Fruit fly (Drosophila melanogaster) whole organism, embryonic: Measurements from ENCODE around the gene ebd2.

Experiments
- Adf1 ChIP-seq: fragments of 200-800 bp; sonication (Bioruptor generic); IDR thresholded peaks from 2 replicates; pipeline ENCODE4 v1.3.6; 2022; ENCODE audit warnings: missing biosample characterization, missing genetic modification characterization
- B-H2 ChIP-seq: fragments of 200-800 bp; sonication (Bioruptor generic); optimal IDR thresholded peaks from 2 replicates; lab custom pipeline; 2018; ENCODE audit warnings: missing biosample characterization, mild to moderate bottlenecking, missing genetic modification characterization
- Bgb ChIP-seq: fragments of 200-800 bp; sonication (Bioruptor generic); IDR thresholded peaks from 2 replicates; pipeline ENCODE4 v1.3.6; 2022; ENCODE audit warnings: missing biosample characterization, missing genetic modification characterization; ENCODE audit not compliant: partially characterized antibody
- CG12155 ChIP-seq: fragments of 200-800 bp; sonication (Bioruptor generic); optimal IDR thresholded peaks from 3 replicates; lab custom pipeline; 2016; ENCODE audit warnings: missing biosample characterization, missing genetic modification characterization
- CG12299 ChIP-seq: fragments of 200-800 bp; sonication (Bioruptor generic); optimal IDR thresholded peaks from 2 replicates; lab custom pipeline; 2018; ENCODE audit warnings: missing biosample characterization, mild to moderate bottlenecking, missing genetic modification characterization
- CG13424 ChIP-seq: fragments of 200-800 bp; sonication (Bioruptor generic); optimal IDR thresholded peaks from 2 replicates; lab custom pipeline; 2019; ENCODE audit warnings: missing biosample characterization, mild to moderate bottlenecking, missing genetic modification characterization, moderate library complexity
- CG13894 ChIP-seq: fragments of 200-800 bp; sonication (Bioruptor generic); optimal IDR thresholded peaks from 3 replicates; lab custom pipeline; 2018; ENCODE audit warnings: missing biosample characterization, mild to moderate bottlenecking, missing genetic modification characterization, moderate library complexity
- CG17912 ChIP-seq: fragments of 200-800 bp; sonication (Bioruptor generic); optimal IDR thresholded peaks from 2 replicates; lab custom pipeline; 2018; ENCODE audit warnings: missing biosample characterization, mild to moderate bottlenecking, missing genetic modification characterization
- CG4424 ChIP-seq: fragments of 200-800 bp; sonication (Bioruptor generic); optimal IDR thresholded peaks from 3 replicates; lab custom pipeline; 2016; ENCODE audit warnings: missing biosample characterization, missing genetic modification characterization
- CG7987 ChIP-seq: fragments of 200-800 bp; sonication (Bioruptor generic); optimal IDR thresholded peaks from 2 replicates; lab custom pipeline; 2018; ENCODE audit warnings: missing biosample characterization, mild to moderate bottlenecking, missing genetic modification characterization, moderate library complexity
- CG9817 ChIP-seq: fragments of 200-800 bp; sonication (Bioruptor generic); optimal IDR thresholded peaks from 2 replicates; lab custom pipeline; 2018; ENCODE audit warnings: missing biosample characterization, mild to moderate bottlenecking, missing genetic modification characterization, moderate library complexity
- Chrac-16 ChIP-seq: fragments of 200-800 bp; sonication (Bioruptor generic); optimal IDR thresholded peaks from 3 replicates; lab custom pipeline; 2016; ENCODE audit warnings: missing biosample characterization, missing genetic modification characterization
- Dip3 ChIP-seq: fragments of 200-800 bp; sonication (Bioruptor generic); optimal IDR thresholded peaks from 3 replicates; lab custom pipeline; 2016; ENCODE audit warnings: missing biosample characterization, missing genetic modification characterization
- HLH4C ChIP-seq: fragments of 200-800 bp; sonication (Bioruptor generic); IDR thresholded peaks from 3 replicates; pipeline ENCODE4 v1.3.6; 2022; ENCODE audit warnings: missing biosample characterization, missing genetic modification characterization; ENCODE audit not compliant: partially characterized antibody
- Mes4 ChIP-seq: fragments of 200-800 bp; sonication (Bioruptor generic); optimal IDR thresholded peaks from 2 replicates; lab custom pipeline; 2016; ENCODE audit warnings: missing biosample characterization, missing genetic modification characterization
- Rfx ChIP-seq: fragments of 200-800 bp; sonication (Bioruptor generic); IDR thresholded peaks from 2 replicates; pipeline ENCODE4 v1.3.6; 2022; ENCODE audit warnings: missing biosample characterization, missing genetic modification characterization
- TFAM ChIP-seq: fragments of 200-800 bp; sonication (Bioruptor generic); optimal IDR thresholded peaks from 2 replicates; lab custom pipeline; 2017; ENCODE audit warnings: missing biosample characterization, missing genetic modification characterization, inconsistent platforms
- abd-A ChIP-seq: fragments of 200-800 bp; sonication (Bioruptor generic); optimal IDR thresholded peaks from 3 replicates; lab custom pipeline; 2019; ENCODE audit warnings: missing biosample characterization, mild to moderate bottlenecking, missing genetic modification characterization, moderate library complexity
- aop ChIP-seq: fragments of 200-800 bp; sonication (Bioruptor generic); IDR thresholded peaks from 2 replicates; pipeline ENCODE4 v1.3.6; 2022; ENCODE audit warnings: missing biosample characterization, missing genetic modification characterization
- chinmo ChIP-seq: fragments of 200-800 bp; sonication (Bioruptor generic); IDR thresholded peaks from 4 replicates; pipeline ENCODE4 v1.3.6; 2022; ENCODE audit warnings: missing biosample characterization, missing genetic modification characterization; ENCODE audit not compliant: partially characterized antibody
- dmrt11E ChIP-seq: fragments of 200-800 bp; sonication (Bioruptor generic); optimal IDR thresholded peaks from 3 replicates; lab custom pipeline; 2018; ENCODE audit warnings: missing biosample characterization, mild to moderate bottlenecking, missing genetic modification characterization, moderate library complexity
- sc ChIP-seq, 3 experiments: fragments of >200 bp in 2 of 3; fragments of 200-800 bp in 1 of 3; sonication (Bioruptor generic) in 1 of 3; optimal IDR thresholded peaks; 2 replicates in 2 of 3; 3 replicates in 1 of 3; lab custom pipeline; 2017; ENCODE audit warnings: mild to moderate bottlenecking in 1 of 3, missing biosample characterization in 1 of 3, missing genetic modification characterization in 1 of 3, missing genetic modification reagents in 1 of 3
- sd ChIP-seq: fragments of 200-800 bp; sonication (Bioruptor generic); optimal IDR thresholded peaks from 3 replicates; lab custom pipeline; 2018; ENCODE audit warnings: missing biosample characterization, mild to moderate bottlenecking, missing genetic modification characterization, moderate library complexity
- sens ChIP-seq: fragments of 200-800 bp; sonication (Bioruptor generic); peaks from one replicate; lab custom pipeline; 2016; ENCODE audit warnings: missing biosample characterization, missing genetic modification characterization
- slp2 ChIP-seq: fragments of 200-800 bp; sonication (Bioruptor generic); optimal IDR thresholded peaks from 2 replicates; lab custom pipeline; 2016; ENCODE audit warnings: missing biosample characterization, missing genetic modification characterization
- sr ChIP-seq: fragments of 200-800 bp; sonication (Bioruptor generic); IDR thresholded peaks from 3 replicates; pipeline ENCODE4 v1.3.6; 2022; ENCODE audit warnings: missing biosample characterization, missing genetic modification characterization
- zfh2 ChIP-seq: fragments of 200-800 bp; sonication (Bioruptor generic); optimal IDR thresholded peaks from 2 replicates; lab custom pipeline; 2016; ENCODE audit warnings: missing biosample characterization, missing genetic modification characterization

ebd2 gene

dm6 chr3L:21300280-21300679, 48.8 kb downstream of the ebd2 start, which contains the start of gene Cpr78Cc:
Cpr78Cc (plus strand) TSS chr3L:21300580.
- TF ChIP-seq CG13424 (tag; lab: Kevin White, UChicago), result no peak
- peak; percentile 15 for TF ChIP-seq CG13894 (tag; lab: Kevin White, UChicago)
- TF ChIP-seq Rfx (GFP tag; lab: Robert Waterston, UW), result peak; percentile 18; the same call in 1 of the 2 replicates
- TF ChIP-seq Adf1 (GFP tag; lab: Robert Waterston, UW), result peak; percentile 37; the same call in 1 of the 2 replicates

- TF ChIP-seq abd-A (tag; lab: Kevin White, UChicago), result peak; percentile 86
- peak; percentile 45 for TF ChIP-seq CG13894 (tag; lab: Kevin White, UChicago)
- TF ChIP-seq dmrt11E (tag; lab: Kevin White, UChicago), result no peak
- no peak for TF ChIP-seq CG12155
- TF ChIP-seq sd (tag; lab: Kevin White, UChicago), result peak; percentile 82
- TF ChIP-seq chinmo, result 0 out of 4 replicates have a peak, but pooled peaks have one; percentile 37
- no peak for TF ChIP-seq CG4424 (GFP tag; lab: Kevin White, UChicago)
These were observed 49.9 kb downstream of the ebd2 start for dm6 chr3L:21299203-21299602.

dm6 chr3L:21298375-21298774, 50.7 kb downstream of the ebd2 start, which contains the start of gene CG43702:
CG43702 (plus strand) TSS chr3L:21298675.
- TF ChIP-seq Dip3 (GFP tag; lab: Kevin White, UChicago), result no peak
- peak; percentile 22 for TF ChIP-seq sens (GFP tag; lab: Kevin White, UChicago)
- TF ChIP-seq, all 482 proteins: peak for 1

- TF ChIP-seq CG9817 (tag; lab: Kevin White, UChicago) (no peak), aop (GFP tag; lab: Robert Waterston, UW) (no peak), CG17912 (GFP tag; lab: Kevin White, UChicago) (no peak), CG12299 (tag; lab: Kevin White, UChicago) (no peak), Dip3 (GFP tag; lab: Kevin White, UChicago) (no peak), sc (optimal IDR thresholded peaks at IDR 0.05; lab: Kevin White, UChicago) (no peak), sc (GFP tag; optimal IDR thresholded peaks at IDR 0.05; lab: Kevin White, UChicago) (no peak), sr (GFP tag; lab: Robert Waterston, UW) (no peak), HLH4C (GFP tag; lab: Robert Waterston, UW) (no peak), slp2 (GFP tag; lab: Kevin White, UChicago) (no peak), Chrac-16 (no peak), B-H2 (GFP tag; lab: Kevin White, UChicago) (no peak), zfh2 (GFP tag; lab: Kevin White, UChicago) (no peak), CG7987 (GFP tag; lab: Kevin White, UChicago) (no peak), Bgb (GFP tag; lab: Robert Waterston, UW) (no peak), TFAM (GFP tag; lab: Kevin White, UChicago) (no peak), Mes4 (GFP tag; lab: Kevin White, UChicago) (no peak)
- TF ChIP-seq, all 482 proteins: peak for 0
These were observed 51.4 kb downstream of the ebd2 start, which contains the start of gene Edg78E for dm6 chr3L:21297703-21298102. Edg78E (minus strand) TSS chr3L:21297803.
